Fruit fly (Drosophila melanogaster): ENCODE measurements around the gene Mat89Ba.

Gene Mat89Ba

DNA sequence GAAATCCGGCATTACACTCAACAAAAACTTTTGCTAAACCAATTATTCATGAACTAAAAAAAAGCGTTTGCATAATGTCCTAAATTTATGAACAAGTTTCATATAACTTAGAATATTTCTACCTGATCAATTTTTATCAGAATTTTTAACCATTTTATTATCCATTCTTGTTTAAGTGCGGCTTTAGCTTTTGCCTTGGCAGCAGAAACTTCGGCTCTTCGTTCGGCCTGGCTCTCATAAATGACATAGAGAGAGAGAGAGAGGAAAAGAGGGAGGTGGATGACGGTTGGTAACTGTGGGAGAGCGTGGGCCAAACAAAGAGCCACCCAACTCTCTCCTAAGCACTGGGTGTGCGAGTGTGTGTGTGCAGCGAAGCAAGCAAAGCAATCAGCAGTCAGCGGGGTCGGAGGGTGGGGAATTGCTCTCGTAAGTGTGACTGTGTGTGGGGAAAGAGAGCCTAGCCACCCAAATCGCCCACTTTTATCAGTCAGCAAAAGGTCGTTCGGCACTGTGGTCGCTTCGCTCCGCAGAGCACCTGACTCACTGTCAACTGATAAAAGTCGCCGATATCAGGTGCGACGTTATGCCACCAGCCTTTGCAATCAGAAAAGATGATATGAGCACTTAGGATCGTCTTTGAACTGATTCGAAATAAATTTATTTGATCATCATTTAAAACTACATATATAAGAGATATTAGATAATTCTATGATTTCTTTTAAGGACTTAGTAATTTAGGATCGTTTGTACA lies 47.6 kb downstream of the Mat89Ba start (continued):
- TF ChIP-seq toy (GFP tag; IDR thresholded peaks at IDR 0.05) (no peak), twi (tag; optimal IDR thresholded peaks at IDR 0.05) (peak; percentile 96), CG10462 (GFP tag; optimal IDR thresholded peaks at IDR 0.05) (peak; percentile 95), CG15269 (tag; optimal IDR thresholded peaks at IDR 0.05) (peak; percentile 98), Dip2 (GFP tag; IDR thresholded peaks at IDR 0.05) (no peak), jigr1 (GFP tag; IDR thresholded peaks at IDR 0.05) (no peak), pros (GFP tag; optimal IDR thresholded peaks at IDR 0.05) (peak; percentile 91), CG7928 (GFP tag; optimal IDR thresholded peaks at IDR 0.05) (peak; percentile 76), CG11247 (GFP tag; IDR thresholded peaks at IDR 0.05) (no peak), zen (tag; optimal IDR thresholded peaks at IDR 0.05) (peak; percentile 94), crol (GFP tag; IDR thresholded peaks at IDR 0.05) (no peak), Gsc (GFP tag; IDR thresholded peaks at IDR 0.05) (no peak), CG10209 (GFP tag; optimal IDR thresholded peaks at IDR 0.05) (peak; percentile 97), CrebB (tag; optimal IDR thresholded peaks at IDR 0.05) (peak; percentile 96), Ptx1 (GFP tag; IDR thresholded peaks at IDR 0.05) (no peak), tx (GFP tag; optimal IDR thresholded peaks at IDR 0.05) (peak; percentile 97), Mad (GFP tag; optimal IDR thresholded peaks at IDR 0.05) (peak; percentile 93), Fer3 (tag; optimal IDR thresholded peaks at IDR 0.05) (peak; percentile 98), disco-r (GFP tag; optimal IDR thresholded peaks at IDR 0.05) (peak; percentile 96), CG17361 (GFP tag; IDR thresholded peaks at IDR 0.05) (no peak), fd102C (GFP tag; optimal IDR thresholded peaks at IDR 0.05) (peak; percentile 44), chn (GFP tag; optimal IDR thresholded peaks at IDR 0.05) (peak; percentile 93), Six4 (GFP tag; optimal IDR thresholded peaks at IDR 0.05) (peak; percentile 96), Pdp1 (GFP tag; optimal IDR thresholded peaks at IDR 0.05) (peak; percentile 93 to 97), CG9932 (GFP tag; IDR thresholded peaks at IDR 0.05) (no peak), Fer2 (tag; optimal IDR thresholded peaks at IDR 0.05) (peak; percentile 94), CkIIα-i1 (GFP tag; IDR thresholded peaks at IDR 0.05) (no peak), CG2129 (GFP tag; IDR thresholded peaks at IDR 0.05; ENCODE audit: partially characterized antibody) (no peak), oc (tag; optimal IDR thresholded peaks at IDR 0.05) (peak; percentile 99), CG7271 (tag; optimal IDR thresholded peaks at IDR 0.05) (peak; percentile 91), CG9609 (GFP tag; optimal IDR thresholded peaks at IDR 0.05) (peak; percentile 97), Dad (GFP tag; optimal IDR thresholded peaks at IDR 0.05) (peak; percentile 96), CG3407 (GFP tag; optimal IDR thresholded peaks at IDR 0.05) (peak; percentile 96), Stat92E (GFP tag; optimal IDR thresholded peaks at IDR 0.05) (peak in 1 of 3 experiments; percentile 99), hth (optimal IDR thresholded peaks at IDR 0.05) (no peak), wdn (GFP tag; IDR thresholded peaks at IDR 0.05) (no peak), amos (GFP tag; IDR thresholded peaks at IDR 0.05; ENCODE audit: partially characterized antibody) (no peak), CG18476 (GFP tag; optimal IDR thresholded peaks at IDR 0.05) (peak; percentile 98), NK7.1 (GFP tag; optimal IDR thresholded peaks at IDR 0.05) (peak; percentile 97), YL-1 (GFP tag; optimal IDR thresholded peaks at IDR 0.05) (peak; percentile 93), PHDP (tag; optimal IDR thresholded peaks at IDR 0.05) (peak; percentile 98), chif (GFP tag; optimal IDR thresholded peaks at IDR 0.05) (peak; percentile 97), Dp (GFP tag; optimal IDR thresholded peaks at IDR 0.05) (peak; percentile 26), CG7839 (tag; optimal IDR thresholded peaks at IDR 0.05) (peak; percentile 98), CG10267 (tag; optimal IDR thresholded peaks at IDR 0.05) (peak; percentile 95), CG15479 (GFP tag; optimal IDR thresholded peaks at IDR 0.05) (no peak), phol (tag; optimal IDR thresholded peaks at IDR 0.05) (peak; percentile 97), otp (GFP tag; IDR thresholded peaks at IDR 0.05) (no peak), klu (GFP tag; IDR thresholded peaks at IDR 0.05) (no peak)
